Worm (Caenorhabditis elegans): Measurements from ENCODE around the gene gcy-36.

The gcy-36 gene

ce11 chrX:15468657-15469056 is 10.2 kb upstream of the gcy-36 start:
- TF ChIP-seq mbf-1 (tag; optimal IDR thresholded peaks at IDR 0.05) (no peak), ztf-1 (GFP tag; conservative IDR thresholded peaks at IDR 0.05) (no peak), lin-39 (tag; optimal IDR thresholded peaks at IDR 0.05) (no peak), nhr-77 (tag; optimal IDR thresholded peaks at IDR 0.05) (no peak), snpc-4 (tag; optimal IDR thresholded peaks at IDR 0.05) (peak; percentile 24), nhr-237 (tag; optimal IDR thresholded peaks at IDR 0.05) (no peak), dmd-4 (tag; optimal IDR thresholded peaks at IDR 0.05) (no peak)

- TF ChIP-seq ZK546.5 (tag; optimal IDR thresholded peaks at IDR 0.05) (no peak), nhr-10 (tag; optimal IDR thresholded peaks at IDR 0.05) (no peak), sem-4 (tag; optimal IDR thresholded peaks at IDR 0.05) (peak; percentile 86), egl-27 (tag; optimal IDR thresholded peaks at IDR 0.05) (peak; percentile 76), elt-1 (tag; optimal IDR thresholded peaks at IDR 0.05) (peak; percentile 67)
Measured at ce11 chrX:15469957-15470548, 8.8 kb upstream of the gcy-36 start.

ce11 chrX:15477309-15477708 is 1.5 kb upstream of the gcy-36 start, which contains the start of gene exc-1:
exc-1 (minus strand) TSS chrX:15477409.
- no peak for TF ChIP-seq dmd-4 (tag; optimal IDR thresholded peaks at IDR 0.05)
- no peak for TF ChIP-seq elt-1 (tag; optimal IDR thresholded peaks at IDR 0.05)
- TF ChIP-seq unc-62 (GFP tag; optimal IDR thresholded peaks at IDR 0.05): no peak
- no peak for TF ChIP-seq sma-9 (GFP tag; optimal IDR thresholded peaks at IDR 0.05)
- no peak for TF ChIP-seq sma-9 (tag; optimal IDR thresholded peaks at IDR 0.05)
- TF ChIP-seq zag-1 (tag; optimal IDR thresholded peaks at IDR 0.05): no peak
- no peak for TF ChIP-seq sem-4 (tag; optimal IDR thresholded peaks at IDR 0.05)
- TF ChIP-seq ceh-82 (tag; optimal IDR thresholded peaks at IDR 0.05): no peak
- no peak for TF ChIP-seq nhr-77 (tag; optimal IDR thresholded peaks at IDR 0.05)
- no peak for TF ChIP-seq mab-5 (tag; optimal IDR thresholded peaks at IDR 0.05)
- no peak for TF ChIP-seq unc-55 (GFP tag; optimal IDR thresholded peaks at IDR 0.05)
- no peak for TF ChIP-seq nhr-129 (tag; optimal IDR thresholded peaks at IDR 0.05)
- no peak for TF ChIP-seq egl-27 (tag; optimal IDR thresholded peaks at IDR 0.05)
- no peak for TF ChIP-seq ztf-11 (tag; optimal IDR thresholded peaks at IDR 0.05)
- TF ChIP-seq gmeb-1 (tag; optimal IDR thresholded peaks at IDR 0.05): no peak

- no peak for TF ChIP-seq dmd-4 (tag; optimal IDR thresholded peaks at IDR 0.05)
- peak; percentile 87 for TF ChIP-seq sma-3 (GFP tag; optimal IDR thresholded peaks at IDR 0.05)
- no peak for TF ChIP-seq nhr-10 (tag; optimal IDR thresholded peaks at IDR 0.05)
- peak; percentile 14 for TF ChIP-seq egl-27 (tag; optimal IDR thresholded peaks at IDR 0.05)
- TF ChIP-seq zag-1 (tag; optimal IDR thresholded peaks at IDR 0.05): no peak
Measured at ce11 chrX:15485262-15485661, 6.4 kb downstream of the gcy-36 start.

ce11 chrX:15487162-15487561 is 8.3 kb downstream of the gcy-36 start:
- TF ChIP-seq ceh-16 (tag; optimal IDR thresholded peaks at IDR 0.05) (peak; percentile 6), mbf-1 (tag; optimal IDR thresholded peaks at IDR 0.05) (no peak)

- TF ChIP-seq ceh-16 (tag; optimal IDR thresholded peaks at IDR 0.05) (no peak), mbf-1 (tag; optimal IDR thresholded peaks at IDR 0.05) (no peak), zag-1 (tag; optimal IDR thresholded peaks at IDR 0.05) (no peak), elt-3 (tag; optimal IDR thresholded peaks at IDR 0.05) (no peak), skn-1 (tag; optimal IDR thresholded peaks at IDR 0.05) (no peak), elt-1 (tag; optimal IDR thresholded peaks at IDR 0.05) (no peak), nhr-23 (tag; optimal IDR thresholded peaks at IDR 0.05) (no peak)
Measured at ce11 chrX:15487806-15488205, 9.0 kb downstream of the gcy-36 start, which contains the start of gene H13N06.2. H13N06.2 (plus strand) TSS chrX:15488106.

ce11 chrX:15491110-15491509 is 12.3 kb downstream of the gcy-36 start:
- TF ChIP-seq ceh-82 (tag; optimal IDR thresholded peaks at IDR 0.05): no peak
- no peak for TF ChIP-seq nhr-21 (tag; optimal IDR thresholded peaks at IDR 0.05)
- no peak for TF ChIP-seq crh-2 (tag; optimal IDR thresholded peaks at IDR 0.05)
- TF ChIP-seq ama-1 (optimal IDR thresholded peaks at IDR 0.05): no peak
- no peak for TF ChIP-seq fos-1 (tag; optimal IDR thresholded peaks at IDR 0.05)
- TF ChIP-seq nhr-6 (tag; optimal IDR thresholded peaks at IDR 0.05): no peak
- no peak for TF ChIP-seq R02D3.7 (tag; optimal IDR thresholded peaks at IDR 0.05)
- no peak for TF ChIP-seq ztf-11 (tag; optimal IDR thresholded peaks at IDR 0.05)
- TF ChIP-seq ZK546.5 (tag; optimal IDR thresholded peaks at IDR 0.05): no peak
- no peak for TF ChIP-seq lsy-2 (tag; optimal IDR thresholded peaks at IDR 0.05)
- TF ChIP-seq sma-3 (GFP tag; optimal IDR thresholded peaks at IDR 0.05): no peak
- TF ChIP-seq unc-62 (GFP tag; optimal IDR thresholded peaks at IDR 0.05): no peak

Measured in whole organism, L2 larva.